Worm (Caenorhabditis elegans) whole organism, midembryonic: ENCODE data around the gene ZK1055.6.

Source experiments
- T22C8.4 ChIP-seq: fragments of 200-800 bp; sonication (Bioruptor generic); IDR thresholded peaks from 2 replicates; pipeline ENCODE4 v1.3.6; 2022; ENCODE audit warnings: missing genetic modification characterization, missing compliant biosample characterization
- cog-1 ChIP-seq: sonication (generic microtip); optimal IDR thresholded peaks from 2 replicates; lab custom pipeline; 2016; ENCODE audit warnings: missing genetic modification characterization, missing compliant biosample characterization
- flt-1 ChIP-seq: fragments of 200-800 bp; sonication (Bioruptor generic); IDR thresholded peaks from 2 replicates; pipeline ENCODE4 v1.3.6; 2022; ENCODE audit warnings: missing genetic modification characterization, missing compliant biosample characterization
- klf-2 ChIP-seq: fragments of 200-800 bp; sonication (Bioruptor generic); conservative IDR thresholded peaks from 2 replicates; pipeline ENCODE4 v1.3.6; 2022; ENCODE audit warnings: missing genetic modification reagents, missing genetic modification characterization, missing compliant biosample characterization
- med-1 ChIP-seq: sonication (generic microtip); optimal IDR thresholded peaks from 2 replicates; lab custom pipeline; 2017; ENCODE audit warnings: missing genetic modification characterization, mild to moderate bottlenecking, missing compliant biosample characterization, antibody characterized with exemption, missing genetic modification reagents; ENCODE audit not compliant: insufficient read depth
- ref-1 ChIP-seq: fragments of 200-800 bp; sonication (Bioruptor generic); conservative IDR thresholded peaks from 2 replicates; pipeline ENCODE4 v1.3.6; 2022; ENCODE audit warnings: missing genetic modification reagents, missing genetic modification characterization, missing compliant biosample characterization
- tab-1 ChIP-seq: fragments of 200-800 bp; sonication (Bioruptor generic); IDR thresholded peaks from 2 replicates; pipeline ENCODE4 v1.3.6; 2022; ENCODE audit warnings: missing genetic modification characterization, missing compliant biosample characterization
- ztf-23 ChIP-seq: fragments of 200-800 bp; sonication (Bioruptor generic); IDR thresholded peaks from 2 replicates; pipeline ENCODE4 v1.3.6; 2022; ENCODE audit warnings: missing genetic modification reagents, missing genetic modification characterization, missing compliant biosample characterization
- ztf-29 ChIP-seq: fragments of 200-800 bp; sonication (Bioruptor generic); IDR thresholded peaks from 2 replicates; pipeline ENCODE4 v1.3.6; 2022; ENCODE audit warnings: missing genetic modification reagents, missing genetic modification characterization, missing compliant biosample characterization

The ZK1055.6 gene

ce11 chrV:6620809-6621208, 18.4 kb upstream of the ZK1055.6 start:
- TF ChIP-seq ref-1 (GFP tag; lab: Robert Waterston, UW) (no peak), med-1 (GFP tag; lab: Kevin White, UChicago) (no peak), flt-1 (no peak), klf-2 (GFP tag; lab: Robert Waterston, UW) (no peak), ztf-29 (GFP tag; lab: Robert Waterston, UW) (no peak), T22C8.4 (GFP tag; lab: Robert Waterston, UW) (no peak), cog-1 (tag; lab: Kevin White, UChicago) (no peak), ztf-23 (GFP tag; lab: Robert Waterston, UW) (no peak), tab-1 (GFP tag; lab: Robert Waterston, UW) (no peak)

DNA sequence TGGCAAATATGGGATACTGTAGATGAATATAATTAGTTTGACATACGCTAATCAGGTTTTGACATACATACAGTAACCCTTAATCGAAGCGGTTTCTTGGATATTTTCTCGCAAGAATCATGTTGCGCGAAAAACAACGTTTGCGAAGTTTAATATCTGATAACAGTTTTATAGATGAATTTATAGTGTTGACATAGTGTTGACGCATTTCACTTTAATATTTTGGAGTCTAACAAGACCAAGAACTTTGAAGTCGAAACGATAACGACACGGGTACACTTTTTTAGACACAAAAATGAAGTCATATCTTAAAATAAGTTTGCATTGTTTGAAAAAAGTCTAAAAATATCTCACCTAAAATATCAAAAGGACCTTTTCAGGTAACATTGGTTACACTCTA, 13.9 kb upstream of the ZK1055.6 start:
- no peak for TF ChIP-seq ztf-23 (GFP tag; lab: Robert Waterston, UW)

ce11 chrV:6614968-6615367, 12.6 kb upstream of the ZK1055.6 start:
- TF ChIP-seq flt-1: no peak
- no peak for TF ChIP-seq cog-1 (tag; lab: Kevin White, UChicago)
- no peak for TF ChIP-seq klf-2 (GFP tag; lab: Robert Waterston, UW)
- TF ChIP-seq ztf-29 (GFP tag; lab: Robert Waterston, UW): no peak
- no peak for TF ChIP-seq T22C8.4 (GFP tag; lab: Robert Waterston, UW)
- TF ChIP-seq ztf-23 (GFP tag; lab: Robert Waterston, UW): no peak
- TF ChIP-seq tab-1 (GFP tag; lab: Robert Waterston, UW): no peak
- TF ChIP-seq ref-1 (GFP tag; lab: Robert Waterston, UW): no peak
- no peak for TF ChIP-seq med-1 (GFP tag; lab: Kevin White, UChicago)

DNA sequence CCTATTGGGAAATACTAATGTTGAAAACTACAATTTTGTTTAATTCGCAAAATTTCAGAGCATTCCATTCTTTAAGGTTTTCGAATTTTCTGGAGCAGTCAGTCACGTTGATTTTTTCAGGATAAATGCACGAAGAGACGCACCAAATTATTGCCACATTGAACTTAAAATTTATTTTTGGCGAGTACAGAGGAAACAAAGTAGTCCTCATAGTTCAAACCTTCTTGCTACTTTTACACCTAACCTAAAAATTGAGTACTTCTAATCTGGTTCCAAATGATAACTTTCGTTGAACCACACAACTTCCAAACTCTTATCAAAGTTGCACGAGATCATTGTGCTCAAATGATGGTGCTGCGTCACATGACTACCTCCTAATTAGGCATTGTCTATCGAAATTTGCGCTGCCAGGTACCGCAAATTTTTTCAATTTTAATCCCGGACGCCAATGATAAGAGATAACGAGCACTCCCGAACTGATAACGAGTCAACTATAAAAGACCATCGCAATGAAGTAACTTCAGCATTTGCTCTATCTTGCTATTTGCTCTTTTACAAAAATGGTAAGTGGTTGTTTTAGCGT, 11.8 kb upstream of the ZK1055.6 start, which contains the start of gene cpr-4:
Gene cpr-4, plus strand, starts transcription at position 523 of the 583 bp plus-strand sequence.
- TF ChIP-seq flt-1 (no peak), ztf-29 (GFP tag; lab: Robert Waterston, UW) (no peak), ref-1 (GFP tag; lab: Robert Waterston, UW) (no peak), klf-2 (GFP tag; lab: Robert Waterston, UW) (no peak), tab-1 (GFP tag; lab: Robert Waterston, UW) (no peak), T22C8.4 (GFP tag; lab: Robert Waterston, UW) (no peak), cog-1 (tag; lab: Kevin White, UChicago) (no peak), med-1 (GFP tag; lab: Kevin White, UChicago) (no peak), ztf-23 (GFP tag; lab: Robert Waterston, UW) (no peak)

DNA sequence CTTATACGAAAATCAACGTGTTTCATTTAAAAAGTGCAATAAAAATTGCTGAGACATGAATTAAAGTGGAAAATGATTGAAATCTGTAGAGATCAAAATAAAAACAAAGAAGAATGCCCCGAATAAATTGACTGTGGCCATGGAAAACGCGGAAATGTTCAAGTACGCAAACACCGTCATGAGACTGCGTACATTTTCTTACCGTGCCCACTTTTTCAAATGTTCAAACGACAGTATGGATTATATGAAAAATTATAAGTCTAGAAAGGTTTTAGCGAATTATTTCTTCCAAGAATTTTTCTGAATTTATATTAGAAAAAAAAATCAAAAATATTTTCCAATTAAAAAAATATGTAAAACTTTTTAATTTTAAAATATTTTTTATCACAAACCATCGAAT, 9.1 kb upstream of the ZK1055.6 start:
- TF ChIP-seq ztf-29 (GFP tag; lab: Robert Waterston, UW): no peak
- no peak for TF ChIP-seq flt-1
- TF ChIP-seq T22C8.4 (GFP tag; lab: Robert Waterston, UW): no peak
- TF ChIP-seq ref-1 (GFP tag; lab: Robert Waterston, UW): no peak
- no peak for TF ChIP-seq tab-1 (GFP tag; lab: Robert Waterston, UW)
- TF ChIP-seq med-1 (GFP tag; lab: Kevin White, UChicago): no peak
- no peak for TF ChIP-seq ztf-23 (GFP tag; lab: Robert Waterston, UW)

DNA sequence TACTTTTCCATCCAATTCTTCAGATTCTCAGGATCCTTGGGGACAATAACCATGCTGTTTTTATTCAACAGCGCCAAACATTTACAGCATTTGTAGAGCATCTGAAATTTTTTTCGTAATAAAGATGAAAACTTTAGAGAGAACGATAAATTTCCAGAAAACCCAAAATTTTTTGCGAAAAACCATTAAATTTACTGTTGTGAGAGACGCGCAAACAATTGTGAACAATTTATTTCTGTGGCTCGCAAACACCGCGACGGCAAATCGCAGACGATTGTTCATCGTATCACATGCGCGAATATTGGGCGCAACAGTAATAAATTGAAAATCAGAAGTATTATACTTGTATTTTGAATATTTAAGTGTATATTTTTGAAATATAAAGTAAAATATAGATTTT, 8.7 kb upstream of the ZK1055.6 start, which contains the start of gene gon-14:
Gene gon-14, minus strand, starts transcription at position 101 of the 400 bp plus-strand sequence.
- TF ChIP-seq T22C8.4 (GFP tag; lab: Robert Waterston, UW) (no peak), cog-1 (tag; lab: Kevin White, UChicago) (no peak), ztf-23 (GFP tag; lab: Robert Waterston, UW) (no peak), ztf-29 (GFP tag; lab: Robert Waterston, UW) (no peak), klf-2 (GFP tag; lab: Robert Waterston, UW) (no peak), tab-1 (GFP tag; lab: Robert Waterston, UW) (no peak), ref-1 (GFP tag; lab: Robert Waterston, UW) (no peak), med-1 (GFP tag; lab: Kevin White, UChicago) (no peak), flt-1 (no peak)

DNA sequence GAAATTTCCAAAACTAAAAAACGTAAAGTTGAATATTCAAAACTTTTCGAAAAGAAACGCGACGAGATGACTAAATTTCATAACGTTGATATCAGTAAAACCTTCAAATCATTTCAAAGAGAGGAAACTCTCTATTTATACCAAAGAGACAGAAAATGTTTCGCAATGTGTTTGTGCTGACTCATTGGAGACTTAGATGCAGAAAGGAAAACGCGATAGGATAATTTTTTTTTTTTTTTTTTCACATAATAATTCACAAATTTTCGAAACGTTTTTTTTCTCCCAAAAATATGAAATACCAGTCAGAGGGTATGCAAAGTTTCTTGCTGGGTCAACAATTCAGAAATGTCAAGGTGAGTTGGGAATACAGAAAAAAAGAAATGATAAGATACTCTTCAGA, 3.8 kb upstream of the ZK1055.6 start:
- TF ChIP-seq ref-1 (GFP tag; lab: Robert Waterston, UW) (no peak), ztf-29 (GFP tag; lab: Robert Waterston, UW) (no peak), cog-1 (tag; lab: Kevin White, UChicago) (no peak), tab-1 (GFP tag; lab: Robert Waterston, UW) (no peak), med-1 (GFP tag; lab: Kevin White, UChicago) (no peak), ztf-23 (GFP tag; lab: Robert Waterston, UW) (no peak)

ce11 chrV:6605275-6605674, 2.9 kb upstream of the ZK1055.6 start, which contains the start of gene ZK1055.7:
Gene ZK1055.7, minus strand, starts transcription at chrV:6605375.
- TF ChIP-seq ref-1 (GFP tag; lab: Robert Waterston, UW): no peak
- TF ChIP-seq klf-2 (GFP tag; lab: Robert Waterston, UW): no peak
- TF ChIP-seq med-1 (GFP tag; lab: Kevin White, UChicago): no peak

- no peak for TF ChIP-seq cog-1 (tag; lab: Kevin White, UChicago)
- no peak for TF ChIP-seq ztf-29 (GFP tag; lab: Robert Waterston, UW)
- TF ChIP-seq med-1 (GFP tag; lab: Kevin White, UChicago): no peak
- no peak for TF ChIP-seq ztf-23 (GFP tag; lab: Robert Waterston, UW)
- no peak for TF ChIP-seq ref-1 (GFP tag; lab: Robert Waterston, UW)
- TF ChIP-seq flt-1: no peak
- TF ChIP-seq T22C8.4 (GFP tag; lab: Robert Waterston, UW): no peak
- no peak for TF ChIP-seq klf-2 (GFP tag; lab: Robert Waterston, UW)
- no peak for TF ChIP-seq tab-1 (GFP tag; lab: Robert Waterston, UW)
Observed at ce11 chrV:6593700-6594244, 8.6 kb downstream of the ZK1055.6 start, which contains the start of gene hcp-1. Gene hcp-1, plus strand, starts transcription at chrV:6594194.
